Worm (Caenorhabditis elegans) whole organism, L3 larva: ENCODE results near the gene alkb-8.

Source experiments
- aly-2 ChIP-seq: fragments of 150-350 bp; optimal IDR thresholded peaks from 2 replicates; lab custom pipeline; 2014; ENCODE audit warnings: missing biosample characterization, missing genetic modification characterization
- ama-1 ChIP-seq: fragments of 150-350 bp; optimal IDR thresholded peaks from 2 replicates; lab custom pipeline; 2018
- egl-5 ChIP-seq: fragments of 150-350 bp; optimal IDR thresholded peaks from 2 replicates; lab custom pipeline; 2017; ENCODE audit warnings: missing biosample characterization, missing genetic modification reagents, missing genetic modification characterization, inconsistent platforms
- elt-1 ChIP-seq: fragments of 150-350 bp; optimal IDR thresholded peaks from 2 replicates; lab custom pipeline; 2014; ENCODE audit warnings: missing biosample characterization, missing genetic modification characterization
- lin-39 ChIP-seq: fragments of 150-350 bp; optimal IDR thresholded peaks from 2 replicates; lab custom pipeline; 2018; ENCODE audit warnings: missing biosample characterization, missing genetic modification reagents, missing genetic modification characterization
- nhr-237 ChIP-seq: fragments of 150-350 bp; optimal IDR thresholded peaks from 2 replicates; lab custom pipeline; 2014; ENCODE audit warnings: missing biosample characterization, missing genetic modification characterization
- nhr-28 ChIP-seq: fragments of 150-350 bp; optimal IDR thresholded peaks from 2 replicates; lab custom pipeline; 2014; ENCODE audit warnings: missing biosample characterization, missing genetic modification characterization
- pha-4 ChIP-seq: fragments of 150-350 bp; optimal IDR thresholded peaks from 2 replicates; lab custom pipeline; 2014; ENCODE audit warnings: missing biosample characterization, missing genetic modification reagents, missing genetic modification characterization
- snpc-4 ChIP-seq: fragments of 150-350 bp; optimal IDR thresholded peaks from 2 replicates; lab custom pipeline; 2014; ENCODE audit warnings: missing biosample characterization, missing genetic modification characterization
- tbx-2 ChIP-seq: sonication (generic microtip); optimal IDR thresholded peaks from 2 replicates; lab custom pipeline; 2016; ENCODE audit warnings: mild to moderate bottlenecking, missing genetic modification characterization, missing compliant biosample characterization
- ztf-11 ChIP-seq: fragments of 150-350 bp; optimal IDR thresholded peaks from 2 replicates; lab custom pipeline; 2014; ENCODE audit warnings: missing biosample characterization, missing genetic modification characterization

- TF ChIP-seq aly-2 (tag; lab: Kevin White, UChicago) (no peak), snpc-4 (no peak), egl-5 (tag; lab: Kevin White, UChicago) (no peak), ztf-11 (tag; lab: Kevin White, UChicago) (no peak), tbx-2 (tag; lab: Kevin White, UChicago) (no peak), lin-39 (tag; lab: Kevin White, UChicago) (no peak), nhr-237 (tag; lab: Kevin White, UChicago) (no peak), elt-1 (tag; lab: Kevin White, UChicago) (no peak), nhr-28 (tag; lab: Kevin White, UChicago) (no peak), pha-4 (tag; lab: Kevin White, UChicago) (no peak), ama-1 (lab: Kevin White, UChicago) (no peak)
Observed at ce11 chrIII:3699275-3699674, 9.9 kb upstream of the alkb-8 start, which contains the start of gene cyn-9.
